Worm (Caenorhabditis elegans) whole organism, early embryonic: ENCODE data around the gene oac-50.

ENCODE experiments used
- B0310.2 ChIP-seq: sonication (generic microtip); optimal IDR thresholded peaks from 2 replicates; lab custom pipeline; 2016; ENCODE audit warnings: mild to moderate bottlenecking, missing genetic modification characterization, missing compliant biosample characterization
- ama-1 ChIP-seq: fragments of 150-350 bp; optimal IDR thresholded peaks from 2 replicates; lab custom pipeline; 2014
- ceh-13 ChIP-seq: fragments of 200-800 bp; sonication (Bioruptor generic); optimal IDR thresholded peaks from 2 replicates; lab custom pipeline; 2018; ENCODE audit warnings: mild to moderate bottlenecking, missing genetic modification characterization, missing compliant biosample characterization
- ets-7 ChIP-seq: sonication (generic microtip); optimal IDR thresholded peaks from 2 replicates; lab custom pipeline; 2016; ENCODE audit warnings: missing genotype, missing genetic modification characterization, missing compliant biosample characterization
- flt-1 ChIP-seq: fragments of 200-800 bp; sonication (Bioruptor generic); IDR thresholded peaks from 2 replicates; pipeline ENCODE4 v1.3.6; 2022; ENCODE audit warnings: missing genetic modification characterization, missing compliant biosample characterization
- hnd-1 ChIP-seq: sonication (generic microtip); optimal IDR thresholded peaks from 2 replicates; lab custom pipeline; 2016; ENCODE audit warnings: missing genetic modification characterization, missing compliant biosample characterization
- scrt-1 ChIP-seq: fragments of 200-800 bp; sonication (Bioruptor generic); IDR thresholded peaks from 2 replicates; pipeline ENCODE4 v1.3.6; 2022; ENCODE audit warnings: missing genetic modification characterization, missing compliant biosample characterization
- sea-1 ChIP-seq: fragments of 200-800 bp; sonication (Bioruptor generic); conservative IDR thresholded peaks from 2 replicates; pipeline ENCODE4 v1.3.6; 2022; ENCODE audit warnings: missing genetic modification characterization, missing compliant biosample characterization
- tbx-11 ChIP-seq: fragments of 200-800 bp; sonication (Bioruptor generic); IDR thresholded peaks from 2 replicates; pipeline ENCODE4 v1.3.6; 2022; ENCODE audit warnings: missing genetic modification characterization, missing compliant biosample characterization

- TF ChIP-seq scrt-1 (GFP tag; lab: Robert Waterston, UW) (no peak), sea-1 (GFP tag; lab: Robert Waterston, UW) (no peak), B0310.2 (tag; lab: Kevin White, UChicago) (no peak), ama-1 (lab: Kevin White, UChicago) (no peak), ets-7 (no peak), tbx-11 (GFP tag; lab: Robert Waterston, UW) (no peak), hnd-1 (no peak), flt-1 (no peak), ceh-13 (GFP tag; lab: Kevin White, UChicago) (no peak)
These were observed 18.6 kb downstream of the oac-50 start, which contains the start of gene swm-1 for ce11 chrV:9054771-9055170.
